Worm (Caenorhabditis elegans) whole organism, midembryonic: Measurements from ENCODE around the gene F36H5.10.

Experiments
- T22C8.4 ChIP-seq: fragments of 200-800 bp; sonication (Bioruptor generic); IDR thresholded peaks from 2 replicates; pipeline ENCODE4 v1.3.6; 2022; ENCODE audit warnings: missing genetic modification characterization, missing compliant biosample characterization
- cog-1 ChIP-seq: sonication (generic microtip); optimal IDR thresholded peaks from 2 replicates; lab custom pipeline; 2016; ENCODE audit warnings: missing genetic modification characterization, missing compliant biosample characterization
- flt-1 ChIP-seq: fragments of 200-800 bp; sonication (Bioruptor generic); IDR thresholded peaks from 2 replicates; pipeline ENCODE4 v1.3.6; 2022; ENCODE audit warnings: missing genetic modification characterization, missing compliant biosample characterization
- klf-2 ChIP-seq: fragments of 200-800 bp; sonication (Bioruptor generic); conservative IDR thresholded peaks from 2 replicates; pipeline ENCODE4 v1.3.6; 2022; ENCODE audit warnings: missing genetic modification reagents, missing genetic modification characterization, missing compliant biosample characterization
- med-1 ChIP-seq: sonication (generic microtip); optimal IDR thresholded peaks from 2 replicates; lab custom pipeline; 2017; ENCODE audit warnings: missing genetic modification characterization, mild to moderate bottlenecking, missing compliant biosample characterization, antibody characterized with exemption, missing genetic modification reagents; ENCODE audit not compliant: insufficient read depth
- ref-1 ChIP-seq: fragments of 200-800 bp; sonication (Bioruptor generic); conservative IDR thresholded peaks from 2 replicates; pipeline ENCODE4 v1.3.6; 2022; ENCODE audit warnings: missing genetic modification reagents, missing genetic modification characterization, missing compliant biosample characterization
- tab-1 ChIP-seq: fragments of 200-800 bp; sonication (Bioruptor generic); IDR thresholded peaks from 2 replicates; pipeline ENCODE4 v1.3.6; 2022; ENCODE audit warnings: missing genetic modification characterization, missing compliant biosample characterization
- ztf-23 ChIP-seq: fragments of 200-800 bp; sonication (Bioruptor generic); IDR thresholded peaks from 2 replicates; pipeline ENCODE4 v1.3.6; 2022; ENCODE audit warnings: missing genetic modification reagents, missing genetic modification characterization, missing compliant biosample characterization
- ztf-29 ChIP-seq: fragments of 200-800 bp; sonication (Bioruptor generic); IDR thresholded peaks from 2 replicates; pipeline ENCODE4 v1.3.6; 2022; ENCODE audit warnings: missing genetic modification reagents, missing genetic modification characterization, missing compliant biosample characterization

The F36H5.10 gene

ce11 chrII:1731932-1732331, 25.2 kb upstream of the F36H5.10 start, which contains the start of gene ceh-82:
ceh-82 (plus strand) TSS chrII:1732232.
- TF ChIP-seq ref-1 (GFP tag; lab: Robert Waterston, UW): no peak
- no peak for TF ChIP-seq med-1
- TF ChIP-seq klf-2: no peak

ce11 chrII:1735145-1735544, 22.0 kb upstream of the F36H5.10 start:
- TF ChIP-seq med-1 (no peak), T22C8.4 (GFP tag; lab: Robert Waterston, UW) (no peak), klf-2 (no peak), ztf-23 (GFP tag; lab: Robert Waterston, UW) (no peak), flt-1 (GFP tag; lab: Robert Waterston, UW) (no peak)

- no peak for TF ChIP-seq cog-1 (tag; lab: Kevin White, UChicago)
- TF ChIP-seq T22C8.4 (GFP tag; lab: Robert Waterston, UW): no peak
- no peak for TF ChIP-seq ref-1 (GFP tag; lab: Robert Waterston, UW)
- TF ChIP-seq med-1: no peak
- TF ChIP-seq ztf-23 (GFP tag; lab: Robert Waterston, UW): no peak
- TF ChIP-seq flt-1 (GFP tag; lab: Robert Waterston, UW): no peak
- no peak for TF ChIP-seq ztf-29 (GFP tag; lab: Robert Waterston, UW)
- no peak for TF ChIP-seq klf-2
- TF ChIP-seq tab-1 (GFP tag; lab: Robert Waterston, UW): no peak
Observed at ce11 chrII:1736353-1736752, 20.8 kb upstream of the F36H5.10 start, which contains the start of gene ceh-83. ceh-83 (minus strand) TSS chrII:1736533.

ce11 chrII:1738844-1739243, 18.3 kb upstream of the F36H5.10 start, which contains the start of the genes irld-9 and irld-33:
irld-9 (minus strand) TSS chrII:1738944.
irld-33 (plus strand) TSS chrII:1739052.
- TF ChIP-seq tab-1 (GFP tag; lab: Robert Waterston, UW) (no peak), klf-2 (no peak), cog-1 (tag; lab: Kevin White, UChicago) (no peak)

ce11 chrII:1741248-1741647, 15.9 kb upstream of the F36H5.10 start, which contains the start of gene K07G6.1:
K07G6.1 (plus strand) TSS chrII:1741548.
- TF ChIP-seq flt-1 (GFP tag; lab: Robert Waterston, UW): no peak
- no peak for TF ChIP-seq klf-2
- TF ChIP-seq ztf-23 (GFP tag; lab: Robert Waterston, UW): no peak

ce11 chrII:1742535-1742934, 14.6 kb upstream of the F36H5.10 start, which contains the start of gene F36H5.12:
F36H5.12 (plus strand) TSS chrII:1742835.
- TF ChIP-seq flt-1 (GFP tag; lab: Robert Waterston, UW) (no peak), ref-1 (GFP tag; lab: Robert Waterston, UW) (no peak), ztf-23 (GFP tag; lab: Robert Waterston, UW) (no peak), tab-1 (GFP tag; lab: Robert Waterston, UW) (no peak), klf-2 (no peak), med-1 (no peak), ztf-29 (GFP tag; lab: Robert Waterston, UW) (no peak), T22C8.4 (GFP tag; lab: Robert Waterston, UW) (no peak), cog-1 (tag; lab: Kevin White, UChicago) (no peak)

- no peak for TF ChIP-seq ztf-23 (GFP tag; lab: Robert Waterston, UW)
- no peak for TF ChIP-seq med-1
- TF ChIP-seq ztf-29 (GFP tag; lab: Robert Waterston, UW): no peak
- TF ChIP-seq klf-2: no peak
Observed at ce11 chrII:1744183-1744582, 12.9 kb upstream of the F36H5.10 start, which contains the start of gene clec-19. clec-19 (plus strand) TSS chrII:1744483.

ce11 chrII:1750413-1750812, 6.7 kb upstream of the F36H5.10 start, which contains the start of the genes F36H5.13 and F36H5.8:
F36H5.13 (minus strand) TSS chrII:1750513.
F36H5.8 (minus strand) TSS chrII:1750686.
- TF ChIP-seq ztf-23 (GFP tag; lab: Robert Waterston, UW) (no peak), T22C8.4 (GFP tag; lab: Robert Waterston, UW) (no peak), med-1 (no peak), flt-1 (GFP tag; lab: Robert Waterston, UW) (no peak)

- TF ChIP-seq klf-2 (no peak), T22C8.4 (GFP tag; lab: Robert Waterston, UW) (no peak), ztf-23 (GFP tag; lab: Robert Waterston, UW) (no peak), ref-1 (GFP tag; lab: Robert Waterston, UW) (no peak), tab-1 (GFP tag; lab: Robert Waterston, UW) (no peak), flt-1 (GFP tag; lab: Robert Waterston, UW) (no peak), ztf-29 (GFP tag; lab: Robert Waterston, UW) (no peak), cog-1 (tag; lab: Kevin White, UChicago) (no peak), med-1 (no peak)
Observed at ce11 chrII:1752990-1753389, 4.1 kb upstream of the F36H5.10 start, which contains the start of gene F36H5.9. F36H5.9 (minus strand) TSS chrII:1753090.

ce11 chrII:1756072-1756471, 1.1 kb upstream of the F36H5.10 start, which contains the start of gene F36H5.17:
F36H5.17 (minus strand) TSS chrII:1756172.
- TF ChIP-seq ztf-23 (GFP tag; lab: Robert Waterston, UW): no peak
- no peak for TF ChIP-seq cog-1 (tag; lab: Kevin White, UChicago)
- TF ChIP-seq ref-1 (GFP tag; lab: Robert Waterston, UW): no peak
- no peak for TF ChIP-seq ztf-29 (GFP tag; lab: Robert Waterston, UW)
- no peak for TF ChIP-seq flt-1 (GFP tag; lab: Robert Waterston, UW)
- no peak for TF ChIP-seq med-1
- TF ChIP-seq T22C8.4 (GFP tag; lab: Robert Waterston, UW): no peak
- no peak for TF ChIP-seq klf-2
- no peak for TF ChIP-seq tab-1 (GFP tag; lab: Robert Waterston, UW)

ce11 chrII:1756582-1756981, 551 bp upstream of the F36H5.10 start, which contains the start of gene fbxb-53:
fbxb-53 (plus strand) TSS chrII:1756882.
- TF ChIP-seq tab-1 (GFP tag; lab: Robert Waterston, UW): no peak
- no peak for TF ChIP-seq klf-2
- TF ChIP-seq T22C8.4 (GFP tag; lab: Robert Waterston, UW): no peak
- TF ChIP-seq flt-1 (GFP tag; lab: Robert Waterston, UW): no peak
- no peak for TF ChIP-seq cog-1 (tag; lab: Kevin White, UChicago)
